Fruit fly (Drosophila melanogaster) whole organism, embryonic: Measurements from ENCODE around the gene CG15629.

Source experiments
- CG13775 ChIP-seq: fragments of 200-800 bp; sonication (Bioruptor generic); optimal IDR thresholded peaks from 3 replicates; lab custom pipeline; 2017; ENCODE audit warnings: missing biosample characterization, mild to moderate bottlenecking, missing genetic modification characterization
- Hr78 ChIP-seq, 2 experiments: fragments of 200-800 bp in 1 of 2; fragments of >200 bp in 1 of 2; sonication (Bioruptor generic) in 1 of 2; optimal IDR thresholded peaks; 2 replicates each; lab custom pipeline; 2017 to 2019; ENCODE audit warnings: missing biosample characterization in 2 of 2, missing genetic modification characterization in 2 of 2, mild to moderate bottlenecking in 1 of 2, moderate library complexity in 1 of 2
- dpn ChIP-seq, 2 experiments: fragments of 200-800 bp; sonication (Bioruptor generic); optimal IDR thresholded peaks; 3 replicates each; lab custom pipeline; 2016; ENCODE audit warnings: missing biosample characterization in 2 of 2, missing genetic modification characterization in 2 of 2
- nerfin-1 ChIP-seq: fragments of 200-800 bp; sonication (Bioruptor generic); optimal IDR thresholded peaks from 3 replicates; lab custom pipeline; 2019; ENCODE audit warnings: missing biosample characterization, mild to moderate bottlenecking, missing genetic modification characterization, moderate library complexity
- odd ChIP-seq: fragments of 200-800 bp; sonication (Bioruptor generic); optimal IDR thresholded peaks from 2 replicates; lab custom pipeline; 2017; ENCODE audit warnings: missing biosample characterization, mild to moderate bottlenecking, missing genetic modification characterization
- slbo ChIP-seq: fragments of 200-800 bp; sonication (Bioruptor generic); IDR thresholded peaks from 2 replicates; pipeline ENCODE4 v1.3.6; 2022; ENCODE audit warnings: missing biosample characterization, missing genetic modification characterization

DNA sequence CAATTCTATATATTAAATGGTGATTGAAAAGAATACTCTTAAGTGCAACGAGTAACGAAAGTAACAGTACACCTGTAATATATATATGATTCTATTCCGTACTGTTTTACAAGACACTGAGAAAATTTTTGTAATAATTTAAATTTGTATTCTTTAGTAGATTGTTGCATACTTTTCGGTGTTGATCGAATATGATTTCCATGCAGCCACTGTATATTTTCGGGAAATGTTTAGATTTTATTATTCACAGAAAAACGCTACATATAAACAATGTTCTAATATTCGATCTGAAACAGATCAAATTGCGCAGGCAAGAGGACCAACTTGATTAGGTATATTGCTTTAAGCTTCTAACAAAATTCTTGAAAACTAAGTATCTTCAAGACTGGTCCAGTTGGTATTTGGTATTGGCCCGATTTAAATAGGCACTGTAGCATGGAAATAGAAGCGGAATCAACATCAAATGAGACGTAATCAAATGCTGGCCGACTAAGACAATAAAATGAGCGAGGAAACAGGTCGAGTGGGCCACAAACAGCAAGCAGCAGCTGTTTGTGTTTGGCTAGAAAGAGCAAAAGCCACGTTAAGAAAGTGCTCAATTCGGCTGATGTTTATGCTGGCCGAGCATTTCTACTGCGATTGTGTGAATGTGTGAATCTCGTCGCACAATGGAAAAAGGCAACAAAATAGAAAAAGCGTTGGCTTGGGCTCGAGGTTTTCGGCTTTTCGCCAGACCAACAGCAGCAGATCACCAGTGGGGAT is at the start of gene CG15629:
- no peak for TF ChIP-seq CG13775 (GFP tag; lab: Kevin White, UChicago)
- no peak for TF ChIP-seq nerfin-1 (tag; lab: Kevin White, UChicago)
- no peak for TF ChIP-seq slbo (GFP tag; lab: Robert Waterston, UW)
- no peak for TF ChIP-seq Hr78 (GFP tag; optimal IDR thresholded peaks at IDR 0.05; lab: Kevin White, UChicago)
- TF ChIP-seq odd (GFP tag; lab: Kevin White, UChicago) = no peak
- no peak for TF ChIP-seq dpn (GFP tag; optimal IDR thresholded peaks at IDR 0.05; lab: Kevin White, UChicago)
